Worm (Caenorhabditis elegans) whole organism, early embryonic: ENCODE results near the gene rgs-5.

Experiments used
- B0310.2 ChIP-seq: sonication (generic microtip); optimal IDR thresholded peaks from 2 replicates; lab custom pipeline; 2016; ENCODE audit warnings: mild to moderate bottlenecking, missing genetic modification characterization, missing compliant biosample characterization
- F13C5.2 ChIP-seq: sonication (generic microtip); optimal IDR thresholded peaks from 2 replicates; lab custom pipeline; 2017; ENCODE audit warnings: mild to moderate bottlenecking, missing genetic modification characterization, inconsistent platforms, missing compliant biosample characterization
- aly-1 ChIP-seq: sonication (generic microtip); optimal IDR thresholded peaks from 2 replicates; lab custom pipeline; 2016; ENCODE audit warnings: missing genetic modification characterization, missing compliant biosample characterization
- ama-1 ChIP-seq: fragments of 150-350 bp; optimal IDR thresholded peaks from 2 replicates; lab custom pipeline; 2014
- ceh-13 ChIP-seq: fragments of 200-800 bp; sonication (Bioruptor generic); optimal IDR thresholded peaks from 2 replicates; lab custom pipeline; 2018; ENCODE audit warnings: mild to moderate bottlenecking, missing genetic modification characterization, missing compliant biosample characterization
- ceh-36 ChIP-seq: sonication (generic microtip); optimal IDR thresholded peaks from 2 replicates; lab custom pipeline; 2016; ENCODE audit warnings: missing genetic modification characterization, inconsistent platforms, missing compliant biosample characterization
- ets-7 ChIP-seq: sonication (generic microtip); optimal IDR thresholded peaks from 2 replicates; lab custom pipeline; 2016; ENCODE audit warnings: missing genotype, missing genetic modification characterization, missing compliant biosample characterization
- flt-1 ChIP-seq: fragments of 200-800 bp; sonication (Bioruptor generic); IDR thresholded peaks from 2 replicates; pipeline ENCODE4 v1.3.6; 2022; ENCODE audit warnings: missing genetic modification characterization, missing compliant biosample characterization
- hmbx-1 ChIP-seq: sonication (generic microtip); optimal IDR thresholded peaks from 2 replicates; lab custom pipeline; 2016; ENCODE audit warnings: mild to moderate bottlenecking, missing genetic modification characterization, missing compliant biosample characterization
- hmg-4 ChIP-seq: fragments of 200-800 bp; sonication (Bioruptor generic); optimal IDR thresholded peaks from 2 replicates; lab custom pipeline; 2018; ENCODE audit warnings: mild to moderate bottlenecking, missing genetic modification characterization, missing compliant biosample characterization
- hnd-1 ChIP-seq: sonication (generic microtip); optimal IDR thresholded peaks from 2 replicates; lab custom pipeline; 2016; ENCODE audit warnings: missing genetic modification characterization, missing compliant biosample characterization
- pes-1 ChIP-seq: fragments of 200-800 bp; sonication (Bioruptor generic); IDR thresholded peaks from 2 replicates; pipeline ENCODE4 v1.3.6; 2022; ENCODE audit warnings: missing genetic modification reagents, missing genetic modification characterization, missing compliant biosample characterization
- scrt-1 ChIP-seq: fragments of 200-800 bp; sonication (Bioruptor generic); IDR thresholded peaks from 2 replicates; pipeline ENCODE4 v1.3.6; 2022; ENCODE audit warnings: missing genetic modification characterization, missing compliant biosample characterization
- sea-1 ChIP-seq: fragments of 200-800 bp; sonication (Bioruptor generic); conservative IDR thresholded peaks from 2 replicates; pipeline ENCODE4 v1.3.6; 2022; ENCODE audit warnings: missing genetic modification characterization, missing compliant biosample characterization
- tbx-11 ChIP-seq: fragments of 200-800 bp; sonication (Bioruptor generic); IDR thresholded peaks from 2 replicates; pipeline ENCODE4 v1.3.6; 2022; ENCODE audit warnings: missing genetic modification characterization, missing compliant biosample characterization
- tbx-37 ChIP-seq: fragments of 200-800 bp; sonication (Bioruptor generic); conservative IDR thresholded peaks from 2 replicates; pipeline ENCODE4 v1.3.6; 2022; ENCODE audit warnings: missing genetic modification reagents, missing genetic modification characterization, missing compliant biosample characterization
- tra-4 ChIP-seq: sonication (generic microtip); optimal IDR thresholded peaks from 2 replicates; lab custom pipeline; 2017; ENCODE audit warnings: missing genetic modification characterization, missing compliant biosample characterization

Gene rgs-5

DNA sequence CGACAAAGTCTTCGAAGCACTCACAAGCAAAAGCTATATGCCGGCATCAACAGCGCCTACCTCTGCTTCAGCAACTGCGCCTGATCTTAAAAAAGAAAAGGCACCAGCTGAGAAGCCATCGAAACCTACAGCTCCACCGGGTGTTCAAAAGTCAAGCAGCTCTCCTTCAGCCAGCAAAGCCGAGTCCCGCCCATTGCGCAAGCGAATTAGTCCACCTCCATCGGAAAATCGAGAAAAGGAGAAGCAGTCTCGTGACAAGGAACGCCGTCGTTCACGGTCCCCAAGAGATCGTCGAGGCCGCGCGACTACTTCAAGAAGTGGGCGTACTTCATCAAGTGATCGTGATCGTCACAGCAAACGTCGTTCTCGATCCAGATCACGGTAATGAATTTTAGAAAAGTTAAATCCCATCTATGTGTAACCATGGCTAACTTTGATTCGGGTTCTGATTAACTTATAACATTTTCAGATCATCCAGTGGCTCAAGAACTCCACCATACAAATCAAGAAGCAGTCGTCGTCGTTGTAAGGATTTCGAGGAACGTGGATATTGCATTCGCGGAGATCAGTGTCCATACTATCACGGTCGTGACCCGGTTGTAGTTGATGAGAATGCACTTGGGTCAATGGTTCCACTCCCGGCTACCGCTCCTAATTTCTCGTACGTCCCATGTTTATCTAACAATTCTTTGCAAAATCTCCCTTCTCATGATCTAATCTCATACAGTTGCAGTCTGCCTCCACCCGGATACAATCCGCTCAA is 13.7 kb downstream of the rgs-5 start:
- TF ChIP-seq ceh-13 (GFP tag; lab: Kevin White, UChicago), result no peak
- TF ChIP-seq hnd-1 (tag; lab: Kevin White, UChicago), result no peak
- TF ChIP-seq F13C5.2 (tag; lab: Kevin White, UChicago), result no peak
- no peak for TF ChIP-seq scrt-1 (GFP tag; lab: Robert Waterston, UW)
- no peak for TF ChIP-seq sea-1 (GFP tag; lab: Robert Waterston, UW)
- no peak for TF ChIP-seq tra-4 (tag; lab: Kevin White, UChicago)
- TF ChIP-seq ets-7 (tag; lab: Kevin White, UChicago), result no peak
- TF ChIP-seq B0310.2 (tag; lab: Kevin White, UChicago), result no peak
- no peak for TF ChIP-seq flt-1 (GFP tag; lab: Robert Waterston, UW)
- TF ChIP-seq hmg-4 (GFP tag; lab: Kevin White, UChicago), result no peak
- no peak for TF ChIP-seq ceh-36 (tag; lab: Kevin White, UChicago)
- no peak for TF ChIP-seq tbx-11 (GFP tag; lab: Robert Waterston, UW)
- no peak for TF ChIP-seq aly-1 (tag; lab: Kevin White, UChicago)
- no peak for TF ChIP-seq hmbx-1 (tag; lab: Kevin White, UChicago)
- no peak for TF ChIP-seq tbx-37 (GFP tag; lab: Robert Waterston, UW)
- TF ChIP-seq ama-1 (lab: Kevin White, UChicago), result no peak
- no peak for TF ChIP-seq pes-1 (GFP tag; lab: Robert Waterston, UW)

DNA sequence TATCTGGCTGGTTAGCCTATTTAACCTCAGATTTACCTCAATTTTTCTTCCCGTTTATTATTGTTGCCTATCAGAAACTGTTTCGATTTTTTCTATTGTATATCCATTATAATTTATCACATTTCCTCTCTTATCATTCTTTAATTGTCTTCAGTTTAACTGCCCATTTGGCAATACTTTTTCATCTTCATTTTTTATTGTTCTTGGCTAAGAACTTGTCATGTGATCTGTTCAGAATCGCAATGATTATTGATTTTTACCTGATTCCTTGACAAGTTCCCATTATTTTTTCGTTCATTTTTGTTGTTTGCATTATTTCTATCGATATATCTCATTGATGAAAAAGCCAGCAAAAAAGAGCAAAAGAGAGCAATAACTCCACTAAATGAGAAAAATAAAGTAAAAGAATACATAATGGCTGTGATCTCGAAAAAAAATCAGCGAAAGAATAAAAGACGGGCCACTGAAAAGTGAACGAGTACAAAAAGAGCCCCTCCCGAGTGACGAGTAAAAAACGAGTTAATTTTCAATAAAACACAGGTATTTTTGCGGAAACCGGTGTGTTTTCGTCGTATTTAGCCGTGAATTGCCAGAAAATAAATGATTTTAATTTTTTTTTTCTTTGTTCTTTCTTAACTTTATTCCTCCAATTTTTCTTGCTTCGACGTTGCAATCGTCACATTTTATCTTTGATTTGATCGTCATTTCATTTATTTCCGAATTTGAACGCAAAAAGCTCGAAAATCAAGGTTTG is 16.1 kb downstream of the rgs-5 start, which contains the start of gene arf-1:
Gene arf-1, plus strand, starts transcription at position 657 of the 754 bp plus-strand sequence.
- TF ChIP-seq ets-7 (tag; lab: Kevin White, UChicago), result no peak
- no peak for TF ChIP-seq hmg-4 (GFP tag; lab: Kevin White, UChicago)
- TF ChIP-seq pes-1 (GFP tag; lab: Robert Waterston, UW), result no peak
- no peak for TF ChIP-seq scrt-1 (GFP tag; lab: Robert Waterston, UW)
- no peak for TF ChIP-seq ceh-13 (GFP tag; lab: Kevin White, UChicago)
- TF ChIP-seq hmbx-1 (tag; lab: Kevin White, UChicago), result no peak
- no peak for TF ChIP-seq tbx-37 (GFP tag; lab: Robert Waterston, UW)
- no peak for TF ChIP-seq ama-1 (lab: Kevin White, UChicago)
- TF ChIP-seq ceh-36 (tag; lab: Kevin White, UChicago), result no peak
- TF ChIP-seq B0310.2 (tag; lab: Kevin White, UChicago), result no peak

DNA sequence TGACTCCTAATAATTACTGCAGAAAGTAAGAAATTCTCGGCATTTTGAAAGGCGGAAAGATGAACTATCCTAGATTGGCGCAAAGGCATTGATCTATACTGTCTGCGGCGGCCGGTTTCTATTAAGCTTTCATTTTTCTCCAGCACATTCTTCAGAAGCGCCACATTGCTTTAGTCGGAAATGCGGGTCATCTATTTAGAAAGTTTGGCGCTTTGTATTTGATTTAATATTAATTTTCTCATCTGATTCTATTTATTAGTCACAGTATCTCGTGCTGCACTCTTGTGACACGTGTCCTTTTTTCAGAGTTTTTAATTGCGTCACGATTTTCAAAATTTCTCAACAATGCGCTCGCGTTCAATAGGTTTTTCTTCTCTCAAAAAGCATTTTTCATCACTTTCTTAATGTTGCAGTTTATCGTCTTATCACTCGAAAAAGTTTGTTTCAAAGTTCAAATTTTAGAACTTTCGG is 16.7 kb downstream of the rgs-5 start:
- no peak for TF ChIP-seq ceh-13 (GFP tag; lab: Kevin White, UChicago)
- peak; percentile 83 for TF ChIP-seq ama-1 (lab: Kevin White, UChicago)
- TF ChIP-seq ets-7 (tag; lab: Kevin White, UChicago), result no peak
- peak; percentile 27 for TF ChIP-seq ceh-36 (tag; lab: Kevin White, UChicago)

DNA sequence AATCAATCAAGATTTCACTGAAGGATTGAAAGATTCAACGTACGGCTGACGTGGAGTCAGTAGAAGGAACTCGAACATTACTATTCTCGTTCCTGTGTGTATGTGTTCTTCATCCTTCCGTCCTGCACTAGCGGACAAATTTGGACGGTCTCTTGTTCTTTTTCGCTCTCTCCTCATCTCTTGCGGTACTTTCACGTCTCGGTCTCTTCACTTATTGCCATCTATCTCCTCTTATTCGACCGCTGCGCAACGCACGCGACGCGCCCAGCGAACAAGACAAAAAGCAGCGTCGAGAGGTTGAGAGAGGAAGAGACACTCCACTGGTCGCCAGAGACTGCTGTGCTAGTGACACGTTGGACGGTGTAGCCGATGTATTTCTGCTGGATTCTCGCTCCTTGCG is 17.1 kb downstream of the rgs-5 start:
- TF ChIP-seq tbx-11 (GFP tag; lab: Robert Waterston, UW) (no peak), tbx-37 (GFP tag; lab: Robert Waterston, UW) (0 out of 2 replicates have a peak, but pooled peaks have one; percentile 8), hnd-1 (tag; lab: Kevin White, UChicago) (no peak), sea-1 (GFP tag; lab: Robert Waterston, UW) (no peak), flt-1 (GFP tag; lab: Robert Waterston, UW) (no peak), B0310.2 (tag; lab: Kevin White, UChicago) (no peak), hmg-4 (GFP tag; lab: Kevin White, UChicago) (peak; percentile 61), F13C5.2 (tag; lab: Kevin White, UChicago) (peak; percentile 54), ets-7 (tag; lab: Kevin White, UChicago) (peak; percentile 11), ceh-13 (GFP tag; lab: Kevin White, UChicago) (no peak), tra-4 (tag; lab: Kevin White, UChicago) (no peak), pes-1 (GFP tag; lab: Robert Waterston, UW) (no peak), aly-1 (tag; lab: Kevin White, UChicago) (peak; percentile 70)

DNA sequence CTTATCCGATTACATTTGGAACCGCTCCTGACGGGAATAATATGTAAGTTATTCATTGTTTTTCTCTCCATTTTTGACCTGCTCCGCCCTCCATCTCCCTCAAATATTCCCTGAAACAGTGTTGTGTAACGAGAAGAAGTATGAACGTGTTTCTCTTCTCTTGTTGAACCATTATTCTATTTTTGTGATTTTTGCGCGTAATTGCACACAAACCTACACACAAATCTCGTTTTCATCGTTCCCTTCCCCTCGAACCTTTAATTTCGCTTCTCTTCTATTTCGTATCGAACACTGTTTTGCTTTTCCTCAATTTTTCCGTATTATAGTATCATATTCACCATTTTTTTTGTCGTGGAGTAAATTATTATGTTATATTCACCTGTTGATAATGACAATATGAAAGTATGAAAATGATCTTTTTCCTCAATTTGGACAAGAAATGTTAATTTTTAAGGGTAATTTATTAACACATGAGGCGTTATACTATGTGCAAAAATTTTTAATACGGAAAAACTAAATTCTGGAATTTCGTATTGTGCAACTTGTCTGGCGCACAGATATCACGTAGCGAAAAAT is 18.9 kb downstream of the rgs-5 start:
- no peak for TF ChIP-seq ceh-13 (GFP tag; lab: Kevin White, UChicago)
- TF ChIP-seq aly-1 (tag; lab: Kevin White, UChicago), result no peak
- TF ChIP-seq tbx-37 (GFP tag; lab: Robert Waterston, UW), result no peak
- no peak for TF ChIP-seq hmg-4 (GFP tag; lab: Kevin White, UChicago)
- no peak for TF ChIP-seq ets-7 (tag; lab: Kevin White, UChicago)
- no peak for TF ChIP-seq flt-1 (GFP tag; lab: Robert Waterston, UW)
- no peak for TF ChIP-seq sea-1 (GFP tag; lab: Robert Waterston, UW)
- no peak for TF ChIP-seq hnd-1 (tag; lab: Kevin White, UChicago)
- no peak for TF ChIP-seq pes-1 (GFP tag; lab: Robert Waterston, UW)
- no peak for TF ChIP-seq tbx-11 (GFP tag; lab: Robert Waterston, UW)
- TF ChIP-seq hmbx-1 (tag; lab: Kevin White, UChicago), result no peak
- no peak for TF ChIP-seq ceh-36 (tag; lab: Kevin White, UChicago)
- TF ChIP-seq scrt-1 (GFP tag; lab: Robert Waterston, UW), result no peak
- no peak for TF ChIP-seq F13C5.2 (tag; lab: Kevin White, UChicago)
- TF ChIP-seq B0310.2 (tag; lab: Kevin White, UChicago), result no peak
- TF ChIP-seq tra-4 (tag; lab: Kevin White, UChicago), result no peak
- TF ChIP-seq ama-1 (lab: Kevin White, UChicago), result no peak
